Fruit fly (Drosophila melanogaster) whole organism, embryonic: ENCODE data around the gene Rab3-GAP.

Source experiments
- Adf1 ChIP-seq: fragments of 200-800 bp; sonication (Bioruptor generic); IDR thresholded peaks from 2 replicates; pipeline ENCODE4 v1.3.6; 2022; ENCODE audit warnings: missing biosample characterization, missing genetic modification characterization
- CG10209 ChIP-seq: fragments of 200-800 bp; sonication (Bioruptor generic); optimal IDR thresholded peaks from 3 replicates; lab custom pipeline; 2017; ENCODE audit warnings: missing biosample characterization, mild to moderate bottlenecking, missing genetic modification characterization, missing genetic modification reagents
- CG10321 ChIP-seq: fragments of 200-800 bp; sonication (Bioruptor generic); IDR thresholded peaks from 2 replicates; pipeline ENCODE4 v1.3.6; 2022; ENCODE audit warnings: missing biosample characterization, missing genetic modification characterization
- CG10462 ChIP-seq: fragments of 200-800 bp; sonication (Bioruptor generic); optimal IDR thresholded peaks from 2 replicates; lab custom pipeline; 2016; ENCODE audit warnings: missing biosample characterization, missing genetic modification characterization
- CG10565 ChIP-seq: fragments of 200-800 bp; sonication (Bioruptor generic); optimal IDR thresholded peaks from 3 replicates; lab custom pipeline; 2016; ENCODE audit warnings: missing biosample characterization, mild to moderate bottlenecking, missing genetic modification characterization
- CG11093 ChIP-seq: fragments of 200-800 bp; sonication (Bioruptor generic); IDR thresholded peaks from 3 replicates; pipeline ENCODE4 v1.3.6; 2022; ENCODE audit warnings: missing biosample characterization, missing genetic modification characterization
- CG12236 ChIP-seq: fragments of 200-800 bp; sonication (Bioruptor generic); optimal IDR thresholded peaks from 2 replicates; lab custom pipeline; 2016; ENCODE audit warnings: missing biosample characterization, missing genetic modification characterization
- CG12942 ChIP-seq: fragments of 200-800 bp; sonication (Bioruptor generic); optimal IDR thresholded peaks from 3 replicates; lab custom pipeline; 2016; ENCODE audit warnings: missing biosample characterization, missing genetic modification characterization
- CG15269 ChIP-seq: fragments of 200-800 bp; sonication (Bioruptor generic); optimal IDR thresholded peaks from 2 replicates; lab custom pipeline; 2018; ENCODE audit warnings: missing biosample characterization, mild to moderate bottlenecking, missing genetic modification characterization, moderate library complexity
- CG15479 ChIP-seq: fragments of 200-800 bp; sonication (Bioruptor generic); optimal IDR thresholded peaks from 3 replicates; lab custom pipeline; 2019; ENCODE audit warnings: missing biosample characterization, mild to moderate bottlenecking, missing genetic modification characterization, moderate library complexity
- CG18011 ChIP-seq: fragments of 200-800 bp; sonication (Bioruptor generic); optimal IDR thresholded peaks from 2 replicates; lab custom pipeline; 2017; ENCODE audit warnings: missing biosample characterization, missing genetic modification characterization, mild to moderate bottlenecking, moderate library complexity, missing genotype
- CG18619 ChIP-seq: fragments of 200-800 bp; sonication (Bioruptor generic); optimal IDR thresholded peaks from 3 replicates; lab custom pipeline; 2017; ENCODE audit warnings: missing biosample characterization, mild to moderate bottlenecking, missing genetic modification characterization
- CG31441 ChIP-seq: fragments of 200-800 bp; sonication (Bioruptor generic); IDR thresholded peaks from 2 replicates; pipeline ENCODE4 v1.3.6; 2022; ENCODE audit warnings: missing biosample characterization, missing genetic modification characterization
- CG32772 ChIP-seq: fragments of 200-800 bp; sonication (Bioruptor generic); IDR thresholded peaks from 2 replicates; pipeline ENCODE4 v1.3.6; 2022; ENCODE audit warnings: missing biosample characterization, missing genetic modification characterization
- CG4730 ChIP-seq: fragments of 200-800 bp; sonication (Bioruptor generic); IDR thresholded peaks from 2 replicates; pipeline ENCODE4 v1.3.6; 2022; ENCODE audit warnings: missing biosample characterization, missing genetic modification characterization
- CG6854 ChIP-seq: fragments of 200-800 bp; sonication (Bioruptor generic); optimal IDR thresholded peaks from 3 replicates; lab custom pipeline; 2017; ENCODE audit warnings: missing biosample characterization, mild to moderate bottlenecking, missing genetic modification characterization
- CG8388 ChIP-seq: fragments of 200-800 bp; sonication (Bioruptor generic); optimal IDR thresholded peaks from 2 replicates; lab custom pipeline; 2019; ENCODE audit warnings: missing biosample characterization, mild to moderate bottlenecking, missing genetic modification characterization, moderate library complexity
- Camta ChIP-seq: fragments of 200-800 bp; sonication (Bioruptor generic); optimal IDR thresholded peaks from 2 replicates; lab custom pipeline; 2016; ENCODE audit warnings: missing biosample characterization, missing genetic modification characterization
- Chrac-16 ChIP-seq: fragments of 200-800 bp; sonication (Bioruptor generic); optimal IDR thresholded peaks from 3 replicates; lab custom pipeline; 2016; ENCODE audit warnings: missing biosample characterization, missing genetic modification characterization
- Dip3 ChIP-seq: fragments of 200-800 bp; sonication (Bioruptor generic); optimal IDR thresholded peaks from 3 replicates; lab custom pipeline; 2016; ENCODE audit warnings: missing biosample characterization, missing genetic modification characterization
- E2f2 ChIP-seq: fragments of 200-800 bp; sonication (Bioruptor generic); IDR thresholded peaks from 2 replicates; pipeline ENCODE4 v1.3.6; 2022; ENCODE audit warnings: missing biosample characterization, missing genetic modification characterization
- Ets65A ChIP-seq: fragments of 200-800 bp; sonication (Bioruptor generic); peaks from one replicate; lab custom pipeline; 2016; ENCODE audit warnings: missing biosample characterization, missing genetic modification characterization
- GATAe ChIP-seq: fragments of 200-800 bp; sonication (Bioruptor generic); conservative IDR thresholded peaks from 2 replicates; pipeline ENCODE4 v1.3.6; 2022; ENCODE audit warnings: missing biosample characterization, missing genetic modification characterization
- HLHmδ ChIP-seq: fragments of 200-800 bp; sonication (Bioruptor generic); optimal IDR thresholded peaks from 2 replicates; lab custom pipeline; 2018; ENCODE audit warnings: missing biosample characterization, mild to moderate bottlenecking, missing genetic modification characterization, moderate library complexity
- HmgZ ChIP-seq: fragments of 200-800 bp; sonication (Bioruptor generic); optimal IDR thresholded peaks from 2 replicates; lab custom pipeline; 2018; ENCODE audit warnings: missing biosample characterization, mild to moderate bottlenecking, missing genetic modification characterization
- Hr39 ChIP-seq: fragments of >200 bp; optimal IDR thresholded peaks from 2 replicates; lab custom pipeline; 2017
- Kr ChIP-seq: fragments of 200-800 bp; sonication (Bioruptor generic); optimal IDR thresholded peaks from 2 replicates; lab custom pipeline; 2017; ENCODE audit warnings: missing biosample characterization, mild to moderate bottlenecking, missing genetic modification characterization
- Med ChIP-seq: fragments of 200-800 bp; sonication (Bioruptor generic); peaks from one replicate; lab custom pipeline; 2016; ENCODE audit warnings: missing biosample characterization, missing genetic modification characterization, mild to moderate bottlenecking, inconsistent platforms, moderate library complexity
- Meics ChIP-seq: fragments of 200-800 bp; sonication (Bioruptor generic); optimal IDR thresholded peaks from 2 replicates; lab custom pipeline; 2017; ENCODE audit warnings: missing biosample characterization, mild to moderate bottlenecking, missing genetic modification characterization
- Neu2 ChIP-seq: fragments of 200-800 bp; sonication (Bioruptor generic); optimal IDR thresholded peaks from 3 replicates; lab custom pipeline; 2016; ENCODE audit warnings: missing biosample characterization, missing genetic modification characterization, borderline replicate concordance
- Optix ChIP-seq: fragments of 200-800 bp; sonication (Bioruptor generic); IDR thresholded peaks from 3 replicates; pipeline ENCODE4 v1.3.6; 2022; ENCODE audit warnings: missing biosample characterization, missing genetic modification characterization
- Sox102F ChIP-seq: fragments of 200-800 bp; sonication (Bioruptor generic); optimal IDR thresholded peaks from 2 replicates; lab custom pipeline; 2018; ENCODE audit warnings: missing biosample characterization, mild to moderate bottlenecking, missing genetic modification characterization, moderate library complexity
- chinmo ChIP-seq: fragments of 200-800 bp; sonication (Bioruptor generic); IDR thresholded peaks from 4 replicates; pipeline ENCODE4 v1.3.6; 2022; ENCODE audit warnings: missing biosample characterization, missing genetic modification characterization; ENCODE audit not compliant: partially characterized antibody
- dan ChIP-seq: fragments of 200-800 bp; sonication (Bioruptor generic); IDR thresholded peaks from 2 replicates; pipeline ENCODE4 v1.3.6; 2022; ENCODE audit warnings: missing biosample characterization, missing genetic modification characterization
- esg ChIP-seq: fragments of 200-800 bp; sonication (Bioruptor generic); conservative IDR thresholded peaks from 2 replicates; pipeline ENCODE4 v1.3.6; 2022; ENCODE audit warnings: missing biosample characterization, missing genetic modification characterization
- exex ChIP-seq: fragments of 200-800 bp; sonication (Bioruptor generic); optimal IDR thresholded peaks from 4 replicates; lab custom pipeline; 2018; ENCODE audit warnings: missing biosample characterization, mild to moderate bottlenecking, missing genetic modification characterization, moderate library complexity
- ftz-f1 ChIP-seq: fragments of 200-800 bp; sonication (Bioruptor generic); optimal IDR thresholded peaks from 2 replicates; lab custom pipeline; 2016; ENCODE audit warnings: missing biosample characterization, missing genetic modification characterization
- fu2 ChIP-seq: fragments of 200-800 bp; sonication (Bioruptor generic); optimal IDR thresholded peaks from 2 replicates; lab custom pipeline; 2016; ENCODE audit warnings: missing biosample characterization, missing genetic modification characterization
- gfzf ChIP-seq: fragments of 200-800 bp; sonication (Bioruptor generic); optimal IDR thresholded peaks from 2 replicates; lab custom pipeline; 2016; ENCODE audit warnings: missing biosample characterization, mild to moderate bottlenecking, missing genetic modification characterization, moderate library complexity
- ind ChIP-seq: fragments of 200-800 bp; sonication (Bioruptor generic); optimal IDR thresholded peaks from 3 replicates; lab custom pipeline; 2016; ENCODE audit warnings: missing biosample characterization, missing genetic modification characterization
- mam ChIP-seq: fragments of 200-800 bp; sonication (Bioruptor generic); optimal IDR thresholded peaks from 3 replicates; lab custom pipeline; 2016; ENCODE audit warnings: missing biosample characterization, missing genetic modification characterization
- nerfin-2 ChIP-seq: fragments of 200-800 bp; sonication (Bioruptor generic); IDR thresholded peaks from 2 replicates; pipeline ENCODE4 v1.3.6; 2022; ENCODE audit warnings: missing biosample characterization, missing genetic modification characterization; ENCODE audit not compliant: partially characterized antibody
- nmo ChIP-seq: fragments of 200-800 bp; sonication (Bioruptor generic); optimal IDR thresholded peaks from 2 replicates; lab custom pipeline; 2018; ENCODE audit warnings: missing biosample characterization, mild to moderate bottlenecking, missing genetic modification characterization, moderate library complexity
- pb ChIP-seq: fragments of 200-800 bp; sonication (Bioruptor generic); optimal IDR thresholded peaks from 3 replicates; lab custom pipeline; 2016; ENCODE audit warnings: missing biosample characterization, missing genetic modification characterization
- pum ChIP-seq: fragments of 200-800 bp; sonication (Bioruptor generic); optimal IDR thresholded peaks from 2 replicates; lab custom pipeline; 2016; ENCODE audit warnings: missing biosample characterization, missing genetic modification characterization
- sim ChIP-seq: fragments of 200-800 bp; sonication (Bioruptor generic); IDR thresholded peaks from 2 replicates; pipeline ENCODE4 v1.3.6; 2022; ENCODE audit warnings: missing biosample characterization, missing genetic modification characterization
- stc ChIP-seq: fragments of 200-800 bp; sonication (Bioruptor generic); IDR thresholded peaks from 2 replicates; pipeline ENCODE4 v1.3.6; 2022; ENCODE audit warnings: missing biosample characterization, missing genetic modification characterization
- sug ChIP-seq: fragments of 200-800 bp; optimal IDR thresholded peaks from 2 replicates; lab custom pipeline; 2019; ENCODE audit warnings: missing biosample characterization, mild to moderate bottlenecking, missing genetic modification characterization, moderate library complexity
- unc-4 ChIP-seq: fragments of 200-800 bp; sonication (Bioruptor generic); IDR thresholded peaks from 2 replicates; pipeline ENCODE4 v1.3.6; 2022; ENCODE audit warnings: missing biosample characterization, missing genetic modification characterization; ENCODE audit not compliant: partially characterized antibody
- wek ChIP-seq: fragments of 200-800 bp; sonication (Bioruptor generic); optimal IDR thresholded peaks from 3 replicates; lab custom pipeline; 2018; ENCODE audit warnings: missing biosample characterization, mild to moderate bottlenecking, missing genetic modification characterization, moderate library complexity

The Rab3-GAP gene

DNA sequence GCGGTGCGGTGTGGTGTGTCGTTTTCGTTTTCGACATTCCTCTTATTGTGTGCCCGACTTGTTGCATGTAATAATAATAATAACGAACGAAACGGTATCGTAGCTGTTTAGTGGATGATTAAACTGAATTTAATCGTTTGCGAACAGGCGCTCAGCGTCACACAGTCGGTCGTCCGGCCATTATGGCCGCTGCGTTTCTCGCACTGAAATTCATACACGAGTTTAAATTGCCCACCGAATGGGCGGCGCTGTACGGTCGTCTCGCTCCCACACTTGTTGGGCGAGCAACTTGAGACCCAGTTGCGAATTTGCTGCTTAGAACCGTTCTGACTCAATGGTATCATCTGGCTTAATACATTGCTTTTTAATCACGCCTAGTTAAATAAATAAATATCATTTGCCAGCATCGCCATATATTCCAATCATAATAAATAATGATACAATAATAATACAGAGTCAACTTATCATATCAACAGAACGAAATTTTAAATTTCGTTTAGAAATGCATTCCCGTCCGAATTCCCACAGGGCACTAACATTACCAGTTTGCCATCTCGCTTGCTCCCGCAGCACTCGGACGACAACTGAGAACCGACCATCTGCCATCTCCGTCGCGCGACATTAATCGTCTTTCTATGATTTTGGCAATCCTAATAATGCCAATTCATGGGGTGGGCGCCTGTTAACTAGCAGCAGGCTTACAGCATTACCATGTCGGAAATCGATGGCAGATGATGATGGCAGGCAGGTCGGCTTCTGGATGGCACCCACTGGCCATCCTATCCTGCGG is 51.9 kb downstream of the Rab3-GAP start (continued):
- TF ChIP-seq HmgZ (tag; lab: Kevin White, UChicago): peak; percentile 89
- TF ChIP-seq HLHmδ (GFP tag; lab: Kevin White, UChicago): peak; percentile 61
- TF ChIP-seq Neu2 (GFP tag; lab: Kevin White, UChicago): no peak
- no peak for TF ChIP-seq GATAe (GFP tag; lab: Robert Waterston, UW)
- no peak for TF ChIP-seq Hr39 (lab: Kevin White, UChicago)
- TF ChIP-seq Meics: peak; percentile 95
- peak; percentile 58 for TF ChIP-seq CG12236
- peak; percentile 39 for TF ChIP-seq Camta
- peak; percentile 93 for TF ChIP-seq Ets65A (GFP tag; lab: Kevin White, UChicago)
- no peak for TF ChIP-seq Kr (GFP tag; lab: Kevin White, UChicago)
- TF ChIP-seq Med (GFP tag; lab: Kevin White, UChicago): peak; percentile 59
- TF ChIP-seq CG10209: peak; percentile 91
- no peak for TF ChIP-seq CG15479 (GFP tag; lab: Kevin White, UChicago)
- no peak for TF ChIP-seq sim (GFP tag; lab: Robert Waterston, UW)
- no peak for TF ChIP-seq CG4730 (GFP tag; lab: Robert Waterston, UW)
- no peak for TF ChIP-seq esg (GFP tag; lab: Robert Waterston, UW)
- peak; percentile 86 for TF ChIP-seq CG12942 (GFP tag; lab: Kevin White, UChicago)
- no peak for TF ChIP-seq CG10321
- TF ChIP-seq CG18011: peak; percentile 55
- no peak for TF ChIP-seq dan (GFP tag; lab: Robert Waterston, UW)
- TF ChIP-seq CG32772 (GFP tag; lab: Robert Waterston, UW): no peak
- peak; percentile 94 for TF ChIP-seq CG18619 (GFP tag; lab: Kevin White, UChicago)
- TF ChIP-seq CG6854: peak; percentile 90
- TF ChIP-seq ind: peak; percentile 92
- TF ChIP-seq nmo (GFP tag; lab: Kevin White, UChicago): peak; percentile 93
- TF ChIP-seq nerfin-2: no peak
- peak; percentile 81 for TF ChIP-seq mam (GFP tag; lab: Kevin White, UChicago)
- TF ChIP-seq unc-4: no peak
- no peak for TF ChIP-seq CG31441
- peak; percentile 78 for TF ChIP-seq Dip3 (GFP tag; lab: Kevin White, UChicago)
- TF ChIP-seq fu2 (GFP tag; lab: Kevin White, UChicago): peak; percentile 75
- no peak for TF ChIP-seq ftz-f1 (GFP tag; lab: Kevin White, UChicago)
- peak; percentile 96 for TF ChIP-seq exex (tag; lab: Kevin White, UChicago)
- no peak for TF ChIP-seq gfzf (GFP tag; lab: Kevin White, UChicago)
- TF ChIP-seq CG10565 (GFP tag; lab: Kevin White, UChicago): no peak
- no peak for TF ChIP-seq Optix (GFP tag; lab: Robert Waterston, UW)
- TF ChIP-seq CG11093 (GFP tag; lab: Robert Waterston, UW): peak; percentile 90
- peak; percentile 86 for TF ChIP-seq Sox102F (GFP tag; lab: Kevin White, UChicago)
- TF ChIP-seq stc: no peak
- no peak for TF ChIP-seq E2f2 (GFP tag; lab: Robert Waterston, UW)
- peak; percentile 45 for TF ChIP-seq sug (tag; lab: Kevin White, UChicago)
- TF ChIP-seq pb: no peak
- no peak for TF ChIP-seq Adf1
- no peak for TF ChIP-seq chinmo (GFP tag; lab: Robert Waterston, UW)
- peak; percentile 69 for TF ChIP-seq wek (GFP tag; lab: Kevin White, UChicago)
- TF ChIP-seq CG8388 (GFP tag; lab: Kevin White, UChicago): peak; percentile 80
- TF ChIP-seq CG10462 (GFP tag; lab: Kevin White, UChicago): peak; percentile 38
- peak; percentile 67 for TF ChIP-seq pum
- TF ChIP-seq CG15269 (tag; lab: Kevin White, UChicago): peak; percentile 95
- peak; percentile 89 for TF ChIP-seq Chrac-16 (GFP tag; lab: Kevin White, UChicago)
